Worm (Caenorhabditis elegans): ENCODE data around the gene rmd-2.

DNA sequence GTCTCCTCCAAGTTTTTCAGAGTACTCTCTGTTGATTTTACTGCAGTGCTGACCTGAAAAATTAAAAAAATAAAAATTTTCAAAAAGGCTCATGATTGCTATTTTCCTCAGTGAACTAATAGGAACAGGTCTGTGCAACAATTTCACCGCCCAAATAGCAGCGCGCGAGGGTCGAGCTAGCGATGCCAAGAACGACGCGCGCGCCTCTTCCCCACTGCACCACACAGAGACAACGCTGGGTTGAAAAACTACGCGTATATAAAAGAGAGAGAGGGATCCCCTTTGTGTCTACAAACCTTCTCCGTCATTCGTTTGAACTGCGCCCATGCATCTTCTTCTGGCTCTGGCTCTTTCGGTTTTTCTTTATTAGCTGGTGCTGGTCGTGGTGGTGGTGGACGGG is 16.0 kb downstream of the rmd-2 start:
- TF ChIP-seq hlh-6 (tag; optimal IDR thresholded peaks at IDR 0.05) (peak; percentile 95), odd-2 (tag; optimal IDR thresholded peaks at IDR 0.05) (peak; percentile 43), lim-6 (tag; optimal IDR thresholded peaks at IDR 0.05) (peak; percentile 77), dve-1 (tag; optimal IDR thresholded peaks at IDR 0.05) (peak; percentile 76), fkh-10 (GFP tag; optimal IDR thresholded peaks at IDR 0.05) (peak; percentile 15), elt-2 (tag; optimal IDR thresholded peaks at IDR 0.05) (peak; percentile 93), ref-2 (tag; optimal IDR thresholded peaks at IDR 0.05) (peak; percentile 83), madf-2 (tag; optimal IDR thresholded peaks at IDR 0.05) (peak; percentile 87), ama-1 (optimal IDR thresholded peaks at IDR 0.05) (no peak), Y22D7AL.16 (tag; optimal IDR thresholded peaks at IDR 0.05) (peak; percentile 87)
